Worm (Caenorhabditis elegans) whole organism, late embryonic: Measurements from ENCODE around the gene D1025.1.

Experiments
- K02D7.2 ChIP-seq: sonication (generic microtip); optimal IDR thresholded peaks from 2 replicates; lab custom pipeline; 2017; ENCODE audit warnings: mild to moderate bottlenecking, missing genetic modification characterization, missing compliant biosample characterization
- T23F11.4 ChIP-seq: fragments of 200-800 bp; sonication (Bioruptor generic); optimal IDR thresholded peaks from 2 replicates; lab custom pipeline; 2018; ENCODE audit warnings: mild to moderate bottlenecking, missing genetic modification characterization, missing compliant biosample characterization
- Y22D7AL.16 ChIP-seq: sonication (generic microtip); optimal IDR thresholded peaks from 2 replicates; lab custom pipeline; 2016; ENCODE audit warnings: missing genetic modification characterization, missing compliant biosample characterization
- ahr-1 ChIP-seq: sonication (generic microtip); optimal IDR thresholded peaks from 2 replicates; lab custom pipeline; 2016; ENCODE audit warnings: missing genetic modification characterization, missing compliant biosample characterization
- ceh-18 ChIP-seq: sonication (generic microtip); optimal IDR thresholded peaks from 2 replicates; lab custom pipeline; 2016; ENCODE audit warnings: missing genetic modification characterization, missing compliant biosample characterization
- ceh-19 ChIP-seq: fragments of 200-800 bp; sonication (Bioruptor generic); optimal IDR thresholded peaks from 2 replicates; lab custom pipeline; 2018; ENCODE audit warnings: mild to moderate bottlenecking, missing genetic modification characterization, missing compliant biosample characterization
- ceh-24 ChIP-seq: sonication (generic microtip); optimal IDR thresholded peaks from 2 replicates; lab custom pipeline; 2016; ENCODE audit warnings: mild to moderate bottlenecking, missing genetic modification characterization, missing compliant biosample characterization
- ceh-31 ChIP-seq: sonication (generic microtip); optimal IDR thresholded peaks from 2 replicates; lab custom pipeline; 2016; ENCODE audit warnings: missing genetic modification characterization, missing compliant biosample characterization
- ceh-34 ChIP-seq: sonication (generic microtip); optimal IDR thresholded peaks from 2 replicates; lab custom pipeline; 2016; ENCODE audit warnings: mild to moderate bottlenecking, missing genetic modification characterization, missing compliant biosample characterization
- ceh-48 ChIP-seq: sonication (generic microtip); optimal IDR thresholded peaks from 2 replicates; lab custom pipeline; 2016; ENCODE audit warnings: missing genetic modification characterization, inconsistent platforms, missing compliant biosample characterization
- ceh-9 ChIP-seq: sonication (generic microtip); optimal IDR thresholded peaks from 2 replicates; lab custom pipeline; 2016; ENCODE audit warnings: mild to moderate bottlenecking, missing genetic modification characterization, inconsistent platforms, missing compliant biosample characterization
- che-1 ChIP-seq: sonication (generic microtip); optimal IDR thresholded peaks from 2 replicates; lab custom pipeline; 2016; ENCODE audit warnings: mild to moderate bottlenecking, missing genetic modification characterization, missing compliant biosample characterization
- dve-1 ChIP-seq: sonication (generic microtip); optimal IDR thresholded peaks from 2 replicates; lab custom pipeline; 2017; ENCODE audit warnings: antibody characterized with exemption, mild to moderate bottlenecking, missing genetic modification characterization, missing compliant biosample characterization
- elt-4 ChIP-seq: sonication (generic microtip); optimal IDR thresholded peaks from 2 replicates; lab custom pipeline; 2016; ENCODE audit warnings: missing genetic modification characterization, missing compliant biosample characterization
- fkh-10 ChIP-seq: fragments of 150-350 bp; optimal IDR thresholded peaks from 2 replicates; lab custom pipeline; 2014; ENCODE audit warnings: missing biosample characterization, missing genetic modification reagents, missing genetic modification characterization
- hlh-13 ChIP-seq: fragments of 200-800 bp; sonication (Bioruptor generic); optimal IDR thresholded peaks from 2 replicates; lab custom pipeline; 2018; ENCODE audit warnings: mild to moderate bottlenecking, missing genetic modification characterization, missing compliant biosample characterization
- hlh-6 ChIP-seq: sonication (generic microtip); optimal IDR thresholded peaks from 2 replicates; lab custom pipeline; 2016; ENCODE audit warnings: missing genotype, missing genetic modification characterization, missing compliant biosample characterization
- lim-6 ChIP-seq: sonication (generic microtip); optimal IDR thresholded peaks from 2 replicates; lab custom pipeline; 2016; ENCODE audit warnings: missing genetic modification characterization, missing compliant biosample characterization
- nfya-1 ChIP-seq: sonication (generic microtip); optimal IDR thresholded peaks from 2 replicates; lab custom pipeline; 2017; ENCODE audit warnings: missing genetic modification characterization, mild to moderate bottlenecking, missing compliant biosample characterization, antibody characterized with exemption, moderate library complexity
- nhr-11 ChIP-seq: fragments of 150-350 bp; optimal IDR thresholded peaks from 2 replicates; lab custom pipeline; 2014; ENCODE audit warnings: missing biosample characterization, missing genetic modification characterization
- nhr-232 ChIP-seq: sonication (generic microtip); optimal IDR thresholded peaks from 2 replicates; lab custom pipeline; 2016; ENCODE audit warnings: missing genetic modification characterization, missing compliant biosample characterization
- pag-3 ChIP-seq: sonication (generic microtip); optimal IDR thresholded peaks from 2 replicates; lab custom pipeline; 2016; ENCODE audit warnings: missing compliant biosample characterization, missing genetic modification characterization, borderline replicate concordance
- pha-2 ChIP-seq: sonication (generic microtip); optimal IDR thresholded peaks from 2 replicates; lab custom pipeline; 2017; ENCODE audit warnings: mild to moderate bottlenecking, missing genetic modification characterization, missing compliant biosample characterization
- ref-2 ChIP-seq: sonication (generic microtip); optimal IDR thresholded peaks from 2 replicates; lab custom pipeline; 2016; ENCODE audit warnings: missing genetic modification characterization, missing compliant biosample characterization
- rnt-1 ChIP-seq: sonication (generic microtip); optimal IDR thresholded peaks from 2 replicates; lab custom pipeline; 2016; ENCODE audit warnings: missing genetic modification characterization, missing compliant biosample characterization
- syd-9 ChIP-seq: sonication (generic microtip); optimal IDR thresholded peaks from 2 replicates; lab custom pipeline; 2016; ENCODE audit warnings: mild to moderate bottlenecking, missing genetic modification characterization, moderate library complexity, missing compliant biosample characterization
- tbx-2 ChIP-seq: sonication (generic microtip); optimal IDR thresholded peaks from 2 replicates; lab custom pipeline; 2016; ENCODE audit warnings: missing genetic modification characterization, missing compliant biosample characterization
- tbx-7 ChIP-seq: sonication (generic microtip); optimal IDR thresholded peaks from 2 replicates; lab custom pipeline; 2016; ENCODE audit warnings: missing genotype, missing genetic modification characterization, missing compliant biosample characterization
- ttx-3 ChIP-seq: sonication (generic microtip); optimal IDR thresholded peaks from 2 replicates; lab custom pipeline; 2016; ENCODE audit warnings: missing genetic modification reagents, missing genetic modification characterization, missing compliant biosample characterization
- unc-3 ChIP-seq, 2 experiments: fragments of 200-800 bp in 1 of 2; sonication (Bioruptor generic) in 1 of 2; sonication (generic microtip) in 1 of 2; conservative IDR thresholded peaks in 1 of 2; optimal IDR thresholded peaks in 1 of 2; 2 replicates each; pipeline versions ENCODE4 v1.3.6 to Lab custom; 2016 to 2022; ENCODE audit warnings: missing compliant biosample characterization in 2 of 2, missing genetic modification characterization in 2 of 2, missing genetic modification reagents in 1 of 2
- unc-42 ChIP-seq: sonication (generic microtip); optimal IDR thresholded peaks from 2 replicates; lab custom pipeline; 2016; ENCODE audit warnings: missing genotype, missing genetic modification characterization, missing compliant biosample characterization
- unc-55 ChIP-seq: sonication (generic microtip); optimal IDR thresholded peaks from 2 replicates; lab custom pipeline; 2017; ENCODE audit warnings: missing biosample characterization, missing genetic modification reagents, missing genetic modification characterization
- unc-86 ChIP-seq: sonication (generic microtip); optimal IDR thresholded peaks from 2 replicates; lab custom pipeline; 2016; ENCODE audit warnings: missing genetic modification characterization, missing compliant biosample characterization
- zip-5 ChIP-seq: sonication (generic microtip); optimal IDR thresholded peaks from 2 replicates; lab custom pipeline; 2016; ENCODE audit warnings: missing genetic modification characterization, missing compliant biosample characterization

The D1025.1 gene

DNA sequence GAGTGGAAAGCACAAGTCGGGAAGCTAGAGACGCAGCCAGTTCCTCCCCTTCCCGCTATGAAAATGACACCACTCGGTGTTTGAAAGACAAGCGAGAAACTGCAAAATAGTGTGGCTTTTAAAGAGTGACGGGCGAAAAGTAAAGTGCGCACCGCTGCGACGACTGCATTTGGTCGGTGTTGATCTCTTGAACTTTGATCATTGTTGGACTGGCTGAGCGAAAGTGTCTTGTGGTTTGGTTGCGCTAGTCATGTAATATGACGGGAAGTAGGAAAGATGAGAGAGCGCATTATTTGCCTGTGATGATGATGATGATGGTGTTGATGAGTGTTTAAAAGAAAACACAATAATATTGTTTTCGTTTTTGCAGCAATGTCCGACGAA, 39.7 kb downstream of the D1025.1 start (continued):
- TF ChIP-seq ttx-3 (tag; lab: Kevin White, UChicago) (no peak), syd-9 (tag; lab: Kevin White, UChicago) (peak; percentile 31), zip-5 (no peak), unc-86 (tag; lab: Kevin White, UChicago) (no peak), hlh-13 (no peak), ceh-19 (peak; percentile 66), lim-6 (tag; lab: Kevin White, UChicago) (no peak), hlh-6 (tag; lab: Kevin White, UChicago) (no peak), ceh-24 (tag; lab: Kevin White, UChicago) (no peak), fkh-10 (GFP tag; lab: Kevin White, UChicago) (no peak), Y22D7AL.16 (tag; lab: Kevin White, UChicago) (no peak), nhr-232 (tag; lab: Kevin White, UChicago) (no peak), T23F11.4 (GFP tag; lab: Kevin White, UChicago) (peak; percentile 42), unc-3 (GFP tag; conservative IDR thresholded peaks at IDR 0.05; lab: Robert Waterston, UW) (no peak), unc-3 (tag; optimal IDR thresholded peaks at IDR 0.05; lab: Kevin White, UChicago) (no peak), dve-1 (tag; lab: Kevin White, UChicago) (peak; percentile 97)

- no peak for TF ChIP-seq K02D7.2 (tag; lab: Kevin White, UChicago)
- no peak for TF ChIP-seq che-1
- TF ChIP-seq nhr-232 (tag; lab: Kevin White, UChicago): no peak
- TF ChIP-seq nhr-11: no peak
- TF ChIP-seq pha-2 (tag; lab: Kevin White, UChicago): no peak
- peak; percentile 72 for TF ChIP-seq ceh-18 (tag; lab: Kevin White, UChicago)
- peak; percentile 67 for TF ChIP-seq tbx-2 (tag; lab: Kevin White, UChicago)
- TF ChIP-seq unc-55: peak; percentile 1
- no peak for TF ChIP-seq ref-2 (tag; lab: Kevin White, UChicago)
- TF ChIP-seq ceh-34: peak; percentile 25
- no peak for TF ChIP-seq pag-3
- no peak for TF ChIP-seq ceh-48 (tag; lab: Kevin White, UChicago)
- no peak for TF ChIP-seq ahr-1 (tag; lab: Kevin White, UChicago)
- no peak for TF ChIP-seq tbx-7
- TF ChIP-seq ceh-31: peak; percentile 11
- peak; percentile 81 for TF ChIP-seq unc-42 (tag; lab: Kevin White, UChicago)
- peak; percentile 2 for TF ChIP-seq rnt-1 (tag; lab: Kevin White, UChicago)
- peak; percentile 4 for TF ChIP-seq hlh-6 (tag; lab: Kevin White, UChicago)
- TF ChIP-seq ceh-9 (tag; lab: Kevin White, UChicago): no peak
- peak; percentile 49 for TF ChIP-seq nfya-1 (tag; lab: Kevin White, UChicago)
- no peak for TF ChIP-seq hlh-13
Observed at ce11 chrX:14561416-14561973, 40.9 kb downstream of the D1025.1 start.

DNA sequence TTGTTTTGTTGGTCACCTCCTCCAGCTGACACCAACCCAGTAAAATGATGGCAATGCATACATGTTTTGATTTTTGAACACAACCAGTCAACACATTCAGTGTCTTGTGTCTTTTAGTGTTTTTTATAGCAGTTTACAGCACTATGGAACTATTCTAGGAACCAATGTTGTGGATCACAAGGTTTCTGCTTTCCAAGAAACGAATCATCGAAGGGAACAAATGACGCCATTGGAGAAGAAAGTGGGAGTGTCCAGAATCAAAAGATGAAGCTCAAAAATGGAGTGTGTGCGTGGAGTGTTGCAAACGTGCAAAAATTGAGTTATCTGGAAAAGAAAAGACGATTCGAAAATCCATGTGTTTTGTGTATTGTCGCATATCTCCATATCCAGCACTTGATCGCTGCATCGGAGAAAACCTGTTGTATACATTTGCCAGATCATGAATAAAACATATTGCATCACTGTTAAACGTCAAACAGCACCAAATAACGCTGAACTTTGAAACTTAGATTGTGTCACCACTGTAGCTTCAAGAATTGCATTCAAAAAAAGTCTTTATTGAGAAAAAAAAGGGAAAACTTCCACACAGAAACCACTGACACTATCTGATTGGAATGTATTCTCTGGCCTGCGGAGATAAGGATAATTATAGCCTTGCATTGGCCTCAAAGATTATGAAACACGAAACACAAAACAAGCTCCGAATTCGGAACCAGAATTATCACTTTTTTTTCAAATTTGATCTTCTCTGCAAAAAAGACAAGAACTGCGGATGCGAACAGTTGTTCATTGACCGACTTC, 41.9 kb downstream of the D1025.1 start:
- TF ChIP-seq zip-5: no peak
- TF ChIP-seq tbx-7: no peak

- TF ChIP-seq elt-4 (tag; lab: Kevin White, UChicago): no peak
Observed at ce11 chrX:14563818-14564217, 43.3 kb downstream of the D1025.1 start.
